Fruit fly (Drosophila melanogaster): Measurements from ENCODE around the gene Cyp9f2.

The Cyp9f2 gene

DNA sequence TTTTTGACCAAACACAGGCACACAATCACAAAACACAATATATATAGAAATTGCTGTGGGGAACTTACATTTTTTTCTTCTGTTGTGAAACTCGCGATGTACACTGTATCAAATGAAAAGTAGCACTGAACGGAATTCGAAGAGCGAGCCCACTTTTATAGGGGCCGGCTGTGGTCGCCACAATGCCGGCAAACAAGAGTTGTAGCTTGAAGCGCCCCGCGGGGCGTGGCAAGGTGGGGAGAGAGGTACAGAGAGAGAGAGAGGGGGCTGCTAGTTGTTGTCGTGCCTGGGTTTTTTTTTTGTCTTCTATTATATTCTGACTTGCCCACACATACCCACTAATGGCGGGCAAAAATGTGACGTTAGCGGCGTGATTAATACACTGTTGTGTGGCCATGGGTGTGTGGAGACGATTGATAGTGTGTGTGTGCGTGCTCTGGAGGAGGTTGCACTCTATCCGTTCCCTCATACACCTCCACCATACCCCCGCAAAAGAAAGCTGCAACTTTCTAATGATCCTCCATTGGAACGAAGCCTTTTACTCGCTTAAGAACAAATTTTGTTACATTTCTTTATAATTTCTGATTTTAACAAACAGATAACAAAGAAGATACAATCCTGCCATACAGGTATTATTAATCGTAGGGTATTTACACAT is 36.6 kb downstream of the Cyp9f2 start, which contains the start of gene GstD1:
TSS of gene GstD1 (minus strand) at position 134 of the 658 bp plus-strand sequence.
- TF ChIP-seq CG10348 (GFP tag; IDR thresholded peaks at IDR 0.05) (peak; percentile 30), CG34367 (tag; optimal IDR thresholded peaks at IDR 0.05) (peak; percentile 17), Pif1A (GFP tag; optimal IDR thresholded peaks at IDR 0.05) (peak; percentile 53), fd96Ca (GFP tag; IDR thresholded peaks at IDR 0.05) (peak; percentile 89; the same call in 2 of the 3 replicates), Snoo (tag; optimal IDR thresholded peaks at IDR 0.05) (peak; percentile 14), CG4496 (GFP tag; IDR thresholded peaks at IDR 0.05) (peak; percentile 74), CG32121 (GFP tag; IDR thresholded peaks at IDR 0.05) (peak; percentile 92), Pif1B (GFP tag; optimal IDR thresholded peaks at IDR 0.05) (peak; percentile 38), CG14655 (GFP tag; optimal IDR thresholded peaks at IDR 0.05) (peak; percentile 86), gl (tag; optimal IDR thresholded peaks at IDR 0.05) (no peak), CG9948 (tag; optimal IDR thresholded peaks at IDR 0.05) (peak; percentile 72), EcR (GFP tag; optimal IDR thresholded peaks at IDR 0.05) (peak; percentile 48), Ets98B (GFP tag; IDR thresholded peaks at IDR 0.05) (peak; percentile 90), CG17806 (tag; optimal IDR thresholded peaks at IDR 0.05) (peak; percentile 39), CG15710 (tag; optimal IDR thresholded peaks at IDR 0.05) (peak; percentile 24), CG8159 (tag; optimal IDR thresholded peaks at IDR 0.05) (peak; percentile 47), D1 (tag; optimal IDR thresholded peaks at IDR 0.05) (no peak), rn (GFP tag; IDR thresholded peaks at IDR 0.05) (no peak), CG13204 (GFP tag; optimal IDR thresholded peaks at IDR 0.05) (no peak), CG8301 (tag; optimal IDR thresholded peaks at IDR 0.05) (peak; percentile 88), CG12605 (GFP tag; IDR thresholded peaks at IDR 0.05) (peak; percentile 75)

DNA sequence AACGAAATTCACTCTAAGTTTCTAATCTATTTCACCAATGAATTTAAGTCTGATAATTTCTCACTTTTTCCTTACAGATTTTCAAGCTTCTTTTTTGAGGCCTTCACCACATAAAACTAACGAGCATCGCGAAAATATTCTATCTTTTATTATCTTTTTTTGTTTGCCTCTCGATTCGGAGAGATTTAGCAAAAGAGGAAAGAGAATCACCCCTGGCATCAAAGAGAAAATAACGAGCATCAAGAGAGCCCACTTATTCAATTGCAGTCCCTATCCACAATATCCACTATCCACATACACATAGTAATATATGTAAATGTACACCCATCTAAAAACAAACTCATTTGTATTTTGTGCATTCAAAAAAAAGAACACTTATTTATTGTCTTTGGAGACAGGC is 38.4 kb downstream of the Cyp9f2 start, which contains the start of gene GstD9:
TSS of gene GstD9 (minus strand) at position 101 of the 400 bp plus-strand sequence.
- TF ChIP-seq CG14655 (GFP tag; optimal IDR thresholded peaks at IDR 0.05) (no peak), CG13204 (GFP tag; optimal IDR thresholded peaks at IDR 0.05) (no peak), CG34367 (tag; optimal IDR thresholded peaks at IDR 0.05) (no peak), CG10348 (GFP tag; IDR thresholded peaks at IDR 0.05) (no peak), EcR (GFP tag; optimal IDR thresholded peaks at IDR 0.05) (no peak), rn (GFP tag; IDR thresholded peaks at IDR 0.05) (no peak), CG8159 (tag; optimal IDR thresholded peaks at IDR 0.05) (no peak), CG15710 (tag; optimal IDR thresholded peaks at IDR 0.05) (no peak), Pif1A (GFP tag; optimal IDR thresholded peaks at IDR 0.05) (no peak), CG32121 (GFP tag; IDR thresholded peaks at IDR 0.05) (no peak), gl (tag; optimal IDR thresholded peaks at IDR 0.05) (no peak), CG17806 (tag; optimal IDR thresholded peaks at IDR 0.05) (no peak), Snoo (tag; optimal IDR thresholded peaks at IDR 0.05) (no peak), Ets98B (GFP tag; IDR thresholded peaks at IDR 0.05) (no peak), Pif1B (GFP tag; optimal IDR thresholded peaks at IDR 0.05) (no peak)

DNA sequence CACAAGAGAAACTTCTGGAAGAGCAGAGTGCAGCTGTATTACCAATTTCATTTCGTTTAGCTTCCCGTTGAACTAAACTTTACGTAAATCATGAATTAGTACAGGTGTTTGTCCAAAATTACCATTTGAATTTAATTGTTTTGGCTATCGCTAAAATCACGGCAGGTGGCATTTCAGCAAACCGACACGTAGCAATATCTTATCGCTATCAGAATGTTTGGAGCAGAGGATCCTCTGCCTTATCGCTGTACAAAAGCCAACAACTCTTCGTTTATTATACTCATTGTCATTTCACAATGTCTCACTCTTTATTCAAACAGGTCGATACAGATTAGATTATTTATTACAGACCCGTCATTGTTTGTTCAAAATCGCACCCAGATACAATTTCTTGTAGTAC is 39.9 kb downstream of the Cyp9f2 start:
- TF ChIP-seq Pif1A (GFP tag; optimal IDR thresholded peaks at IDR 0.05) (no peak), CG13204 (GFP tag; optimal IDR thresholded peaks at IDR 0.05) (no peak), CG15710 (tag; optimal IDR thresholded peaks at IDR 0.05) (no peak), CG32121 (GFP tag; IDR thresholded peaks at IDR 0.05) (no peak), fd96Ca (GFP tag; IDR thresholded peaks at IDR 0.05) (no peak), CG14655 (GFP tag; optimal IDR thresholded peaks at IDR 0.05) (no peak), CG34367 (tag; optimal IDR thresholded peaks at IDR 0.05) (no peak), CG10348 (GFP tag; IDR thresholded peaks at IDR 0.05) (no peak), CG9948 (tag; optimal IDR thresholded peaks at IDR 0.05) (no peak), Pif1B (GFP tag; optimal IDR thresholded peaks at IDR 0.05) (no peak), Snoo (tag; optimal IDR thresholded peaks at IDR 0.05) (no peak), CG17806 (tag; optimal IDR thresholded peaks at IDR 0.05) (no peak), D1 (tag; optimal IDR thresholded peaks at IDR 0.05) (no peak), gl (tag; optimal IDR thresholded peaks at IDR 0.05) (no peak), rn (GFP tag; IDR thresholded peaks at IDR 0.05) (no peak), CG8159 (tag; optimal IDR thresholded peaks at IDR 0.05) (no peak), CG8301 (tag; optimal IDR thresholded peaks at IDR 0.05) (no peak), Ets98B (GFP tag; IDR thresholded peaks at IDR 0.05) (no peak), EcR (GFP tag; optimal IDR thresholded peaks at IDR 0.05) (no peak), CG12605 (GFP tag; IDR thresholded peaks at IDR 0.05) (no peak)

DNA sequence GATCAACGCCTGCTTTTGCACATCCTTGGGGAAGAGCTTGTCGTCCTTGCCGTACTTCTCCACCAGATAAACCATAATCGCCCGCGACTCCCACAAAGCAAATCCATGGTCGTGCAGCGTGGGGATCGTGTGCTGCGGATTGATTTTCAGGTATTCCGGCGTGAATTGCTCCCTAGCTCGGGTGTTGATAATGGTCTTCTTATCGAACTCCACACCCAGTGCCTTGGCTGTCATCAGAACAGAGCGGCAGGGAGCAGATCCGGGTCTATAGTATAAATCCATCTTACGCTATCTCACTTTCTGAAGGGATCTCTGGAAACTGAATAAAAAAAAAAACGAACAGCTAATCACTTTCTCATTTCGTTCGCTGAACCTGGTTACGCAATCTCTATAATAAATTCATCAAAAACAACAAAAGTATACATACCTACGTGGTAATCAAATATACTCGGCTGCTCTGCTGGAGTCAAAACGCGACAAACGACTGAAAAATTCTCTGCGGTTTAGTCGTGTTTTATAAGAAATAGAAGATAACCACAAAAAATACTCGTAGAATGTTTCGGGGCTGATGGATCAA is 40.5 kb downstream of the Cyp9f2 start, which contains the start of gene GstD10:
TSS of gene GstD10 (minus strand) at position 472 of the 577 bp plus-strand sequence.
- no peak for TF ChIP-seq D1 (tag; optimal IDR thresholded peaks at IDR 0.05)
- TF ChIP-seq CG8301 (tag; optimal IDR thresholded peaks at IDR 0.05) = no peak
- TF ChIP-seq CG8159 (tag; optimal IDR thresholded peaks at IDR 0.05) = no peak
- no peak for TF ChIP-seq CG32121 (GFP tag; IDR thresholded peaks at IDR 0.05)
- TF ChIP-seq CG34367 (tag; optimal IDR thresholded peaks at IDR 0.05) = no peak
- no peak for TF ChIP-seq CG9948 (tag; optimal IDR thresholded peaks at IDR 0.05)
- no peak for TF ChIP-seq Snoo (tag; optimal IDR thresholded peaks at IDR 0.05)
- TF ChIP-seq Ets98B (GFP tag; IDR thresholded peaks at IDR 0.05) = no peak

DNA sequence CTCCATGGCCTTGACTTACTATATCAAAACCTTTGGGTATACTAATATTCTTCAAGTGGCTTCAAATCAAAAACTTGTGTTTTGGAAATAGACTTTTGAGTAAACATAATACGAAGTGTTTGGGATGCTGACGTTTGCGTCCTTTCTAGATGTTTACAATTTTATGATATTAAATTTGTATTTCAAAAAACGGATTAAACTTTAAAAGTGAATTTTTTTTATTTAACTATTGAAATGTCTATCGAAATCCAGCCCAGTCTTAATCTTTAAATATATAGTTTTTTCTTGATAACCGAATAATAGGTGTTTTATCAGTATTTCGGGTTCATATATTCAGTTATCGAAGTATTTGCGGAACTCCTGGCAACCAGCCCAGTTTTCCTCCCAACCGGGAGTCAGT is 41.2 kb downstream of the Cyp9f2 start, which contains the start of gene Tim17a1:
TSS of gene Tim17a1 (minus strand) at position 101 of the 400 bp plus-strand sequence.
- TF ChIP-seq CG10348 (GFP tag; IDR thresholded peaks at IDR 0.05) (no peak), CG32121 (GFP tag; IDR thresholded peaks at IDR 0.05) (no peak)

DNA sequence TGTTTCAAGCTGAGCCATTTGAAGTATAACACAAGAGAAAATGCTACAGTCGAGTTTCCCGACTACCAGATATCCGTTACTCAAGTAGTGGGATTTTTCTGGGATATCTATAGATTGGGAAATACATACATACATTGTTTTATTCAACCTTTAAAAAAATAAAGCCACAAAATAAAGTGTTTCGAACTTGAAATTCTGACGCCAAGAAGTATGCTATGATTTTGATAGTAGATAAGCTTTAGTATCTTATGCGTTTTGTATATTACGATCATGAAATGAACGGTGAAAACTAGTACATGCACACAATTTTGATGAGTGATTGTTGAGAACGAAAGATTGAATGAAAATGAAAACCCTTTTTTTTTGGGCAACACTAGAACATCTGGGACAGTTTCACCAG is 42.3 kb downstream of the Cyp9f2 start:
- no peak for TF ChIP-seq CG17806 (tag; optimal IDR thresholded peaks at IDR 0.05)
- no peak for TF ChIP-seq CG13204 (GFP tag; optimal IDR thresholded peaks at IDR 0.05)
- no peak for TF ChIP-seq EcR (GFP tag; optimal IDR thresholded peaks at IDR 0.05)
- no peak for TF ChIP-seq gl (tag; optimal IDR thresholded peaks at IDR 0.05)
- no peak for TF ChIP-seq Pif1B (GFP tag; optimal IDR thresholded peaks at IDR 0.05)
- TF ChIP-seq CG8159 (tag; optimal IDR thresholded peaks at IDR 0.05) = no peak
- no peak for TF ChIP-seq CG15710 (tag; optimal IDR thresholded peaks at IDR 0.05)
- TF ChIP-seq Snoo (tag; optimal IDR thresholded peaks at IDR 0.05) = no peak
- TF ChIP-seq Ets98B (GFP tag; IDR thresholded peaks at IDR 0.05) = no peak
- TF ChIP-seq CG10348 (GFP tag; IDR thresholded peaks at IDR 0.05) = no peak
- no peak for TF ChIP-seq rn (GFP tag; IDR thresholded peaks at IDR 0.05)
- no peak for TF ChIP-seq CG34367 (tag; optimal IDR thresholded peaks at IDR 0.05)

Data from whole organism, pupa.